Worm (Caenorhabditis elegans) whole organism, L4/young adult: ENCODE data around the gene F19B6.1.
"Not testable (repeated sequence)": the region's sequence is repeated elsewhere in the genome, so short reads cannot be mapped to it uniquely, and the experiment has no call there.

Source experiments
- W03F9.2 ChIP-seq: fragments of 150-350 bp; optimal IDR thresholded peaks from 2 replicates; lab custom pipeline; 2014; ENCODE audit warnings: missing biosample characterization, missing genetic modification characterization
- dao-5 ChIP-seq: sonication (generic microtip); optimal IDR thresholded peaks from 2 replicates; lab custom pipeline; 2016; ENCODE audit warnings: missing genotype, missing genetic modification characterization, moderate library complexity, missing compliant biosample characterization
- him-1 ChIP-seq: sonication (generic microtip); optimal IDR thresholded peaks from 2 replicates; lab custom pipeline; 2016; ENCODE audit warnings: missing genotype, missing genetic modification reagents, missing genetic modification characterization, missing compliant biosample characterization

The F19B6.1 gene

DNA sequence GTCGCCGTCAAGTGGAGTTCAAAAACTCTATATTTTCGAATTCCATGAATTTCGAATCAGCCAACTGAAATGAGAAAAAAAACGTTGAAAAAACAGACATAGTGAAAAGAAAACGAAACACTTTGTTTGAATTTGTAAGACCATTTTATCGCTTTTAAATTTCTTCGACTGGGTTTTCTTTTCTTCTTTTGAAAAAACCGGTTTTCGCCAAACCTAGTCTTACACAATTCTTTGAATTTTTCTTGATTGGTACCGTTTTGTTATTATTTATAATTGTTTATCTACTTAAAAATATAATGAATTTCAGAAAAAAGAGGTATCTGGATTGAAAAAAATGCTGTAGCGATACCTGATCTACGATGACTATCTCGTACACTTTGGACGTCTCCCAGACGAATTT, 13.8 kb upstream of the F19B6.1 start, which contains the start of gene best-22:
TSS of gene best-22 (plus strand) at position 301 of the 400 bp plus-strand sequence.
- TF ChIP-seq dao-5 (tag; lab: Kevin White, UChicago) (no peak), him-1 (no peak), W03F9.2 (tag; lab: Kevin White, UChicago) (no peak)

ce11 chrIV:12340885-12341284, 5.0 kb upstream of the F19B6.1 start:
- TF ChIP-seq him-1 (no peak), dao-5 (tag; lab: Kevin White, UChicago) (no peak), W03F9.2 (tag; lab: Kevin White, UChicago) (no peak)

DNA sequence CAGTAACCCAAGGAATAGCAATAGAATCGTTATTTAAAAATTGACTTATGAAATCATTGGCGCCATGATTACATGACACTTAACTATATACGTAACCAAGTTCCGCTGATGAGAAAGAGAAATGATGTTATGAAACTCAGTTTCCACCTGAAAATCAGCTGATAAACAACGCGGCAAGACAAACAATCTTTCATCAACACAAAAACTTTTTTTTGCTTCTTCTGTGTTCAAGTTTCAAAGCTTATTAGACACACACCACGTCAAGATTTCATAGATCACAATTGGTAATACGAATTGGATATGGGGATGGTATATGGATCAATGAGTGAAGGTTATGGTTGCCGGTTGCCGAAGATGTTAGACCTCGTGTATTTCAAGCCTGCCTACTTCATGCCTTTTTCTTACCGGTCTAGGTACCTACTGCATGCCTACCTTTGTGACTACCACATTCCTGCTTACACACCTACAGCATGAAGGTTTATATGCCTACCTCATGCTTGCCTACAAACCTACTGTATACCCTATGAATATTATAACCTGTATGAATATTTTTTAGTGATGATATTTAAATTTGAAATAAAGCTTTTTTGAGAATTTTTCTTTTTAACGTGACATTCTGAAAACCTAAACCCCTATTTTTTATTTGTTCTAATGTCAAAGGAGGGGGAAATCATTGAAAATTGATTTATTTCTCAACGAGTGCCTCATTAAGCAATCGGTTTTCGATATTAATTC, 1.2 kb upstream of the F19B6.1 start, which contains the start of the genes F19B6.10 and wht-5:
TSS of gene F19B6.10 (plus strand) at position 301 of the 735 bp plus-strand sequence.
TSS of gene wht-5 (plus strand) at position 685 of the 735 bp plus-strand sequence.
- TF ChIP-seq dao-5 (tag; lab: Kevin White, UChicago): no peak
- no peak for TF ChIP-seq W03F9.2 (tag; lab: Kevin White, UChicago)
- TF ChIP-seq him-1: no peak

ce11 chrIV:12335248-12335647, 627 bp downstream of the F19B6.1 start:
- TF ChIP-seq him-1: no peak
- TF ChIP-seq W03F9.2 (tag; lab: Kevin White, UChicago): no peak
- TF ChIP-seq dao-5 (tag; lab: Kevin White, UChicago): no peak

ce11 chrIV:12334708-12335107, 1.2 kb downstream of the F19B6.1 start:
- TF ChIP-seq W03F9.2 (tag; lab: Kevin White, UChicago) (no peak), him-1 (no peak), dao-5 (tag; lab: Kevin White, UChicago) (no peak)

ce11 chrIV:12334142-12334541, 1.7 kb downstream of the F19B6.1 start:
- TF ChIP-seq him-1: no peak
- no peak for TF ChIP-seq dao-5 (tag; lab: Kevin White, UChicago)
- TF ChIP-seq W03F9.2 (tag; lab: Kevin White, UChicago): no peak

DNA sequence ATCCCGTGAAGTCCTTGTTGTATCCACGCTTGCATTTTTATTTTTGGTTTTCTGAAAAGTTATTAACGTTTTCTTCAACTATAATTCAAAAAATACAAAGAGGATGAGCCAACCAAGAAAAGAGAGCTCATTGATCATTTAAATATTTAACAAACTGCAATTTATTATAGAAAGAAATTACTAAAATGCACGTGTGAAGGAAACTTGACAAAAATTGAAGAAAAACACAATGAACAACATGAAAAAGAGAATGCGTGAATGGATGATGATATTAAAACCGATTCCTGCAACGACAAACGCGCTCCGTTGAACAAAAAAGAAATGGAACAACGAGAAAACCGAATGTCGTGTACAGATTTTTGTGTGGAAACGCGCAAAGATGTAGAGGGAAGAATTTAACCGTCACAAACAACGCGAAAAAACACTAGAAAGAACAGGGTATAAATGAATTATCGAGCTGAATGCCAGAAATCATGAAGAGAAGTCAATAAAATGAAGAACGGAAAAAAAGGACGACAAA, 5.0 kb downstream of the F19B6.1 start, which contains the start of gene ufd-1:
TSS of gene ufd-1 (minus strand) at position 51 of the 520 bp plus-strand sequence.
- no peak for TF ChIP-seq W03F9.2 (tag; lab: Kevin White, UChicago)
- TF ChIP-seq dao-5 (tag; lab: Kevin White, UChicago): no peak
- no peak for TF ChIP-seq him-1

- TF ChIP-seq W03F9.2 (tag; lab: Kevin White, UChicago); dao-5 (tag; lab: Kevin White, UChicago); him-1: not testable (repeated sequence)
Measured at ce11 chrIV:12326932-12327331, 8.9 kb downstream of the F19B6.1 start, which contains the start of gene F19B6.3. Gene F19B6.3, plus strand, starts transcription at chrIV:12327232.

DNA sequence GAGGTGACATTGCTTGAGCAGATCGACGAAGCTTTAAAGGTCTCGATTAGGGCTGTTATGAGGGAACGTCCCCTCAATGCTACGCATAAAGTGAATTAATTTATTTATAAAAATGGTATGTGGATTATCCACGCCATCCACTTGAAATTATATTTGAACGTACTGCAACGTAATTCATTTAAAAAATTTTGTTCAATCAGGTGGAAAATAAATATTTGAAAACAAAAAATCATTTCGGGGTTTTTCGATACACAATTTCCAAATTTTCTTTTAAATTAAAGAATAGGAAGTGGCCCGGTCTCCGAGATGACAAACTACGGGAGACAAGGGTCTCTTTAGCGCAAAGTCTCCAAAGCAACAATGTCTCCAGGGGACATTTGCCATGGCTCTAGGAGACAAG, 24.3 kb downstream of the F19B6.1 start, which contains the start of gene oac-58:
TSS of gene oac-58 (minus strand) at position 101 of the 400 bp plus-strand sequence.
- no peak for TF ChIP-seq W03F9.2 (tag; lab: Kevin White, UChicago)
- TF ChIP-seq him-1: no peak
- no peak for TF ChIP-seq dao-5 (tag; lab: Kevin White, UChicago)

DNA sequence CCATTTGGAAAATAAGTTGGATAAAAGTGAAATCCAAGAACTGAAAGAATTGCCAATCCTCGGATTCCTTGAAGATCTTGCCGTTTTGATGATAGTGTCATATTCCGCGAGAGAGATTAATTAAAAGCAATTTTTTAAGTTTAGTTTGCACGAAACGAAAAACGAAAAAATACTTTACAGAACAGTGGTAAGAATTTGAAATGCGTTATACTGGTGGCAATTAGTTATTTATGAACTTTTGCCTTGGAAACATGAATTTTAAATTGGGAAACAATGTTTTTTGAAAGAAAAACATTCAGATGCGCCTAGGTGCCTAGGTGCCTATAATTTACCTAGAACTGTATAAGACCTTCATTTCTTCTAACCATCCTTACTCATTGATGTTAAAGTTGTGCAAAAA, 28.2 kb downstream of the F19B6.1 start, which contains the start of gene oac-57:
TSS of gene oac-57 (minus strand) at position 101 of the 400 bp plus-strand sequence.
- TF ChIP-seq him-1 (no peak), dao-5 (tag; lab: Kevin White, UChicago) (no peak), W03F9.2 (tag; lab: Kevin White, UChicago) (no peak)

- TF ChIP-seq W03F9.2 (tag; lab: Kevin White, UChicago) (no peak), him-1 (no peak), dao-5 (tag; lab: Kevin White, UChicago) (no peak)
Measured at ce11 chrIV:12305956-12306355, 29.9 kb downstream of the F19B6.1 start.

- TF ChIP-seq dao-5 (tag; lab: Kevin White, UChicago): no peak
- no peak for TF ChIP-seq W03F9.2 (tag; lab: Kevin White, UChicago)
- no peak for TF ChIP-seq him-1
Measured at ce11 chrIV:12304750-12305149, 31.1 kb downstream of the F19B6.1 start.

DNA sequence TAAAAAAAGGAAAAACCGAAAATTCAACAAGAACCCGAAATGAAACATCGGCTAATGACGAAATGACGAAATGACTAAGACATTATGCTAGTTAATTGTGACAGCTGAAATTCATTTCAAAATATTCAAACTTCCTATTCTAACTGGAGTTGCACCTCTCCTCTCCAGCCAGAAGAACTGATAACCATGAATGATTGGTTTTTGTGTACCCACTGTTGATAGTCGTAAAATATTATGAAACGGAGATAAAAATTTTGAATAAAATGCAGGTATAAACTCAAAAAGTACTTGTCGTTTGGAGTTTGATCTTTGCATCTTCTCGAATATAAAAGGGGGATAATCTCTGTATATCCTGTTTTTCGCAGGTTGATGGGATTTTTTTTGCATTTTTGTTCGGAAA, 33.0 kb downstream of the F19B6.1 start:
- TF ChIP-seq him-1: no peak
- TF ChIP-seq W03F9.2 (tag; lab: Kevin White, UChicago): no peak
- TF ChIP-seq dao-5 (tag; lab: Kevin White, UChicago): no peak

DNA sequence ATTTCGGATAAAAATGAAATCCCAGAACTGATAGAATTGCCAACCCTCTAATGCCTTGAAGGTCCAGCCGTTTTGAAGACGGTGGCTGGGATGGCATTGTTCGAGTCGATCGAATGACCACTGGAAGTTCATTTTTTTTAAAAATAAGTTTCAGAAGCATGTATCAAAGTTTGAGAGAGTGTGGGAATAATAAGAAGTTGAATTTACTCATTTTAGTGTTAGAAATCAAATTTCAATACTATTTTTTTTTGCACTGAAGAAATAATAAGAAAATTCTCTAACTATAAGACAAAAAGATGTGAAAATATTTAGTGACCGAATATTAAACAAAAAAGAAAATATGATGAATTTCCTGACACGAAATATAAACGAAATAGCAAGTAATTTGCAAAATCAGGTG, 34.7 kb downstream of the F19B6.1 start, which contains the start of gene oac-59:
TSS of gene oac-59 (minus strand) at position 101 of the 400 bp plus-strand sequence.
- TF ChIP-seq dao-5 (tag; lab: Kevin White, UChicago): no peak
- TF ChIP-seq him-1: no peak
- no peak for TF ChIP-seq W03F9.2 (tag; lab: Kevin White, UChicago)
